Fruit fly (Drosophila melanogaster): ENCODE results near the gene CG17931.

CG17931 gene

DNA sequence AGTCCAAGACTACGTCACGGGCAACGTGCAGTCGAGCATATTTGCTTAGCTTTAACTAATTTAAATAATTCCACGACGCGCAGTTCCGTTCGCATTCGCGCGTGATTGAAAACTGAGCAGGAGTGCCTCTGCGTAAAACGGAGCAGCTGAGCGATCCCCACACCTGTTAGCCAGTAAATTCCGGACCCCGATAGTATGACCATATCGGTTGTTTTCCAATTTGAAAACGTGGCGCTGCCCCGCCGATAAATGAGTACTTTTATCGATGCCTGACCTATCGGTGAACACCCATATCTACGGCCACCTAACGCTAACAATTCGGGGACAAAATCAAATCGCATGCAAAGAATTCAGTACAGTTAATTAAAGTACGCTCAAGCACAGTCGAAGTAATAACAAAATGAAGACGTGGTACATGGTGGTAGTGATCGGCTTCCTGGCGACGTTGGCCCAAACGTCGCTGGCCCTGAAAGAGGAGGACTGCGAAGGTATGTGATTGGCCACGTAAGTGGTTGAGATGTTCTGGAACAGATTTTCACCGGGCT lies 10.1 kb downstream of the CG17931 start, which contains the start of the genes CG14879 and Manf (continued):
- TF ChIP-seq da (GFP tag; optimal IDR thresholded peaks at IDR 0.05): no peak
- TF ChIP-seq Poxn (GFP tag; IDR thresholded peaks at IDR 0.05): no peak
- TF ChIP-seq kay (GFP tag; optimal IDR thresholded peaks at IDR 0.05): no peak
- TF ChIP-seq bbx (GFP tag; IDR thresholded peaks at IDR 0.05; ENCODE audit: partially characterized antibody): peak; percentile 58; the same call in 1 of the 2 replicates
- TF ChIP-seq rib (GFP tag; IDR thresholded peaks at IDR 0.05): peak; percentile 30; the same call in 1 of the 2 replicates
- no peak for TF ChIP-seq Nf-YA (GFP tag; IDR thresholded peaks at IDR 0.05)
- TF ChIP-seq HmgD (GFP tag; optimal IDR thresholded peaks at IDR 0.05): no peak
- no peak for TF ChIP-seq yki (optimal IDR thresholded peaks at IDR 0.05)
- no peak for TF ChIP-seq CG1233 (GFP tag; optimal IDR thresholded peaks at IDR 0.05)
- peak; percentile 100 for TF ChIP-seq CG16863 (GFP tag; optimal IDR thresholded peaks at IDR 0.05)
- TF ChIP-seq Atf-2 (GFP tag; optimal IDR thresholded peaks at IDR 0.05): no peak
- no peak for TF ChIP-seq esg (GFP tag; conservative IDR thresholded peaks at IDR 0.05)
- TF ChIP-seq Fer1 (GFP tag; optimal IDR thresholded peaks at IDR 0.05): peak; percentile 11
- no peak for TF ChIP-seq lola (GFP tag; optimal IDR thresholded peaks at IDR 0.05)
- TF ChIP-seq CG17361 (GFP tag; IDR thresholded peaks at IDR 0.05): no peak
- no peak for TF ChIP-seq HLH54F (GFP tag; optimal IDR thresholded peaks at IDR 0.05)
- TF ChIP-seq tgo (GFP tag; IDR thresholded peaks at IDR 0.05): no peak
- peak; percentile 89 for TF ChIP-seq Sry-δ (GFP tag; optimal IDR thresholded peaks at IDR 0.05)
- no peak for TF ChIP-seq jigr1 (GFP tag; IDR thresholded peaks at IDR 0.05)
- peak; percentile 40; the same call in 2 of the 3 replicates for TF ChIP-seq Doc3 (GFP tag; IDR thresholded peaks at IDR 0.05; ENCODE audit: partially characterized antibody)
- TF ChIP-seq bigmax (GFP tag; optimal IDR thresholded peaks at IDR 0.05): no peak
- peak; percentile 13 for TF ChIP-seq sug (tag; optimal IDR thresholded peaks at IDR 0.05)
- no peak for TF ChIP-seq tup (GFP tag; optimal IDR thresholded peaks at IDR 0.05)
- no peak for TF ChIP-seq luna (GFP tag; optimal IDR thresholded peaks at IDR 0.05)
- TF ChIP-seq Sox102F (GFP tag; optimal IDR thresholded peaks at IDR 0.05): no peak
- TF ChIP-seq CG13287 (GFP tag; IDR thresholded peaks at IDR 0.05; ENCODE audit: partially characterized antibody): peak; percentile 77
- TF ChIP-seq dimm (GFP tag; IDR thresholded peaks at IDR 0.05): no peak
- TF ChIP-seq Usf (GFP tag; optimal IDR thresholded peaks at IDR 0.05): no peak
- peak; percentile 37 for TF ChIP-seq Nf-YB (GFP tag; optimal IDR thresholded peaks at IDR 0.05)
- TF ChIP-seq CG10321 (GFP tag; IDR thresholded peaks at IDR 0.05): no peak
- no peak for TF ChIP-seq Aef1 (GFP tag; IDR thresholded peaks at IDR 0.05)
- no peak for TF ChIP-seq Drgx (GFP tag; IDR thresholded peaks at IDR 0.05)
- peak; percentile 6 for TF ChIP-seq mirr (GFP tag; optimal IDR thresholded peaks at IDR 0.05)
- peak; percentile 30 for TF ChIP-seq CG17829 (tag; optimal IDR thresholded peaks at IDR 0.05)
- no peak for TF ChIP-seq p53 (GFP tag; optimal IDR thresholded peaks at IDR 0.05)
- TF ChIP-seq CG18011 (GFP tag; optimal IDR thresholded peaks at IDR 0.05): no peak
- no peak for TF ChIP-seq Lpt (GFP tag; optimal IDR thresholded peaks at IDR 0.05)
- no peak for TF ChIP-seq z (GFP tag; IDR thresholded peaks at IDR 0.05)
- no peak for TF ChIP-seq CG9817 (tag; optimal IDR thresholded peaks at IDR 0.05)
- TF ChIP-seq tap (tag; optimal IDR thresholded peaks at IDR 0.05): no peak
- TF ChIP-seq croc (GFP tag; conservative IDR thresholded peaks at IDR 0.05): no peak
- no peak for TF ChIP-seq ftz-f1 (GFP tag; optimal IDR thresholded peaks at IDR 0.05)
- TF ChIP-seq CG5953 (GFP tag; IDR thresholded peaks at IDR 0.05): 0 out of 2 replicates have a peak, but pooled peaks have one; percentile 16
